Worm (Caenorhabditis elegans) whole organism, late embryonic: ENCODE data around the gene Y51H4A.5.
"Not testable (repeated sequence)": the region's sequence is repeated elsewhere in the genome, so short reads cannot be mapped to it uniquely, and the experiment has no call there.

Source experiments
- C38D4.7 ChIP-seq: fragments of 200-800 bp; sonication (Bioruptor generic); optimal IDR thresholded peaks from 2 replicates; lab custom pipeline; 2018; ENCODE audit warnings: mild to moderate bottlenecking, missing genetic modification characterization, moderate library complexity, missing compliant biosample characterization
- F13H6.1 ChIP-seq: sonication (generic microtip); optimal IDR thresholded peaks from 2 replicates; lab custom pipeline; 2016; ENCODE audit warnings: missing genetic modification characterization, missing compliant biosample characterization
- K02D7.2 ChIP-seq: sonication (generic microtip); optimal IDR thresholded peaks from 2 replicates; lab custom pipeline; 2017; ENCODE audit warnings: mild to moderate bottlenecking, missing genetic modification characterization, missing compliant biosample characterization
- Y22D7AL.16 ChIP-seq: sonication (generic microtip); optimal IDR thresholded peaks from 2 replicates; lab custom pipeline; 2016; ENCODE audit warnings: missing genetic modification characterization, missing compliant biosample characterization
- ahr-1 ChIP-seq: sonication (generic microtip); optimal IDR thresholded peaks from 2 replicates; lab custom pipeline; 2016; ENCODE audit warnings: missing genetic modification characterization, missing compliant biosample characterization
- ceh-22 ChIP-seq: sonication (generic microtip); optimal IDR thresholded peaks from 2 replicates; lab custom pipeline; 2017; ENCODE audit warnings: missing biosample characterization, missing genetic modification characterization
- ceh-30 ChIP-seq: fragments of 150-350 bp; optimal IDR thresholded peaks from 2 replicates; lab custom pipeline; 2014; ENCODE audit warnings: missing biosample characterization, missing genetic modification characterization
- ceh-45 ChIP-seq: fragments of 200-800 bp; sonication (Bioruptor generic); IDR thresholded peaks from 2 replicates; pipeline ENCODE4 v1.3.6; 2022; ENCODE audit warnings: missing genetic modification reagents, missing genetic modification characterization, missing compliant biosample characterization
- ceh-48 ChIP-seq: sonication (generic microtip); optimal IDR thresholded peaks from 2 replicates; lab custom pipeline; 2016; ENCODE audit warnings: missing genetic modification characterization, inconsistent platforms, missing compliant biosample characterization
- ceh-6 ChIP-seq: fragments of 200-800 bp; sonication (Bioruptor generic); optimal IDR thresholded peaks from 2 replicates; lab custom pipeline; 2018; ENCODE audit warnings: mild to moderate bottlenecking, missing genetic modification characterization, missing compliant biosample characterization
- ceh-9 ChIP-seq: sonication (generic microtip); optimal IDR thresholded peaks from 2 replicates; lab custom pipeline; 2016; ENCODE audit warnings: mild to moderate bottlenecking, missing genetic modification characterization, inconsistent platforms, missing compliant biosample characterization
- elt-2 ChIP-seq: sonication (generic microtip); optimal IDR thresholded peaks from 2 replicates; lab custom pipeline; 2016; ENCODE audit warnings: missing genetic modification reagents, missing genetic modification characterization, missing compliant biosample characterization
- elt-4 ChIP-seq: sonication (generic microtip); optimal IDR thresholded peaks from 2 replicates; lab custom pipeline; 2016; ENCODE audit warnings: missing genetic modification characterization, missing compliant biosample characterization
- ets-4 ChIP-seq: sonication (generic microtip); optimal IDR thresholded peaks from 2 replicates; lab custom pipeline; 2016; ENCODE audit warnings: missing genetic modification characterization, missing compliant biosample characterization
- eyg-1 ChIP-seq: sonication (generic microtip); optimal IDR thresholded peaks from 2 replicates; lab custom pipeline; 2016; ENCODE audit warnings: missing genotype, missing genetic modification characterization, missing compliant biosample characterization
- fkh-6 ChIP-seq: sonication (generic microtip); optimal IDR thresholded peaks from 2 replicates; lab custom pipeline; 2016; ENCODE audit warnings: missing genetic modification characterization, missing compliant biosample characterization
- hlh-13 ChIP-seq: fragments of 200-800 bp; sonication (Bioruptor generic); optimal IDR thresholded peaks from 2 replicates; lab custom pipeline; 2018; ENCODE audit warnings: mild to moderate bottlenecking, missing genetic modification characterization, missing compliant biosample characterization
- hlh-15 ChIP-seq: sonication (generic microtip); optimal IDR thresholded peaks from 2 replicates; lab custom pipeline; 2016; ENCODE audit warnings: missing genetic modification characterization, missing compliant biosample characterization
- hlh-8 ChIP-seq: sonication (generic microtip); optimal IDR thresholded peaks from 2 replicates; lab custom pipeline; 2016; ENCODE audit warnings: missing genotype, missing genetic modification characterization, missing compliant biosample characterization
- lin-11 ChIP-seq: fragments of 200-800 bp; sonication (Bioruptor generic); optimal IDR thresholded peaks from 2 replicates; lab custom pipeline; 2018; ENCODE audit warnings: mild to moderate bottlenecking, missing genetic modification characterization, missing compliant biosample characterization
- mec-3 ChIP-seq: sonication (generic microtip); optimal IDR thresholded peaks from 2 replicates; lab custom pipeline; 2016; ENCODE audit warnings: borderline replicate concordance, missing genetic modification characterization, missing compliant biosample characterization
- nfya-1 ChIP-seq: sonication (generic microtip); optimal IDR thresholded peaks from 2 replicates; lab custom pipeline; 2017; ENCODE audit warnings: missing genetic modification characterization, mild to moderate bottlenecking, missing compliant biosample characterization, antibody characterized with exemption, moderate library complexity
- nhr-11 ChIP-seq: fragments of 150-350 bp; optimal IDR thresholded peaks from 2 replicates; lab custom pipeline; 2014; ENCODE audit warnings: missing biosample characterization, missing genetic modification characterization
- odd-2 ChIP-seq: sonication (generic microtip); optimal IDR thresholded peaks from 2 replicates; lab custom pipeline; 2017; ENCODE audit warnings: antibody characterized with exemption, mild to moderate bottlenecking, missing genetic modification characterization, missing compliant biosample characterization
- pag-3 ChIP-seq: sonication (generic microtip); optimal IDR thresholded peaks from 2 replicates; lab custom pipeline; 2016; ENCODE audit warnings: missing compliant biosample characterization, missing genetic modification characterization, borderline replicate concordance
- pat-9 ChIP-seq: fragments of 200-800 bp; sonication (Bioruptor generic); optimal IDR thresholded peaks from 2 replicates; lab custom pipeline; 2018; ENCODE audit warnings: mild to moderate bottlenecking, missing genetic modification characterization, moderate library complexity, missing compliant biosample characterization
- pha-2 ChIP-seq: sonication (generic microtip); optimal IDR thresholded peaks from 2 replicates; lab custom pipeline; 2017; ENCODE audit warnings: mild to moderate bottlenecking, missing genetic modification characterization, missing compliant biosample characterization
- pha-4 ChIP-seq: fragments of 150-350 bp; optimal IDR thresholded peaks from 2 replicates; lab custom pipeline; 2018; ENCODE audit warnings: missing biosample characterization, missing genetic modification reagents, missing genetic modification characterization
- pqm-1 ChIP-seq: sonication (generic microtip); optimal IDR thresholded peaks from 2 replicates; lab custom pipeline; 2016; ENCODE audit warnings: missing genetic modification characterization, missing compliant biosample characterization
- pros-1 ChIP-seq: fragments of 150-350 bp; optimal IDR thresholded peaks from 2 replicates; lab custom pipeline; 2014; ENCODE audit warnings: missing biosample characterization, missing genetic modification reagents, missing genetic modification characterization
- sdc-2 ChIP-seq: sonication (generic microtip); optimal IDR thresholded peaks from 2 replicates; lab custom pipeline; 2016; ENCODE audit warnings: missing genotype, missing genetic modification characterization, missing compliant biosample characterization
- sox-2 ChIP-seq: fragments of 200-800 bp; sonication (Bioruptor generic); IDR thresholded peaks from 2 replicates; pipeline ENCODE4 v1.3.6; 2022; ENCODE audit warnings: missing genetic modification reagents, missing genetic modification characterization, missing compliant biosample characterization
- sox-4 ChIP-seq: sonication (generic microtip); optimal IDR thresholded peaks from 2 replicates; lab custom pipeline; 2017; ENCODE audit warnings: mild to moderate bottlenecking, missing genetic modification characterization, inconsistent platforms, missing compliant biosample characterization
- tbx-2 ChIP-seq: sonication (generic microtip); optimal IDR thresholded peaks from 2 replicates; lab custom pipeline; 2016; ENCODE audit warnings: missing genetic modification characterization, missing compliant biosample characterization
- ttx-3 ChIP-seq: sonication (generic microtip); optimal IDR thresholded peaks from 2 replicates; lab custom pipeline; 2016; ENCODE audit warnings: missing genetic modification reagents, missing genetic modification characterization, missing compliant biosample characterization
- unc-3 ChIP-seq, 2 experiments: fragments of 200-800 bp in 1 of 2; sonication (Bioruptor generic) in 1 of 2; sonication (generic microtip) in 1 of 2; conservative IDR thresholded peaks in 1 of 2; optimal IDR thresholded peaks in 1 of 2; 2 replicates each; pipeline versions ENCODE4 v1.3.6 to Lab custom; 2016 to 2022; ENCODE audit warnings: missing compliant biosample characterization in 2 of 2, missing genetic modification characterization in 2 of 2, missing genetic modification reagents in 1 of 2
- zip-5 ChIP-seq: sonication (generic microtip); optimal IDR thresholded peaks from 2 replicates; lab custom pipeline; 2016; ENCODE audit warnings: missing genetic modification characterization, missing compliant biosample characterization

Gene Y51H4A.5

DNA sequence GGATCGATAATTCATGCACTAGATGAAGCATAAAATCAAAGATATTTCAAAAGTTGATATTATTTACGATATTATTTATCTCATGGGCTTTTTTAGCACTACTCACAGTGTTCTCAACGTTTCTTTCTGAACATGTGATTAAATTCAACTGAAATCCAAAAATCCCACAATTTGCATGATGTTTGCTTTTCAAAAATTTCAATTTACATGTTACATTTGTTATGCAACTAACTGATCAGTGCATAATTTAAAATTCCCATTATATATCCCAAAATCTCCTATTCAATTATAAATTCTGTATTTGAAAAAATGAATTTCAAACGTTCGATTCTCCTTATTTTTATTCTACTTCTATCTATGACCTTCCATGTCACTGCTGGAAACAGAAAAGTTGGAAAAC lies 2.4 kb upstream of the Y51H4A.5 start, which contains the start of gene Y51H4A.937:
TSS of gene Y51H4A.937 (plus strand) at position 301 of the 400 bp plus-strand sequence.
- TF ChIP-seq pqm-1 (no peak), sox-4 (no peak), sox-2 (GFP tag; lab: Robert Waterston, UW) (no peak), pros-1 (tag; lab: Kevin White, UChicago) (no peak), F13H6.1 (tag; lab: Kevin White, UChicago) (no peak), tbx-2 (no peak), pha-4 (tag; lab: Kevin White, UChicago) (no peak), pha-2 (no peak), ceh-45 (GFP tag; lab: Robert Waterston, UW) (no peak), elt-4 (tag; lab: Kevin White, UChicago) (no peak), ceh-9 (no peak), ets-4 (tag; lab: Kevin White, UChicago) (no peak), eyg-1 (tag; lab: Kevin White, UChicago) (no peak), Y22D7AL.16 (tag; lab: Kevin White, UChicago) (no peak)

ce11 chrIV:16525018-16525417 lies 920 bp downstream of the Y51H4A.5 start:
- TF ChIP-seq elt-2: peak; percentile 16
- no peak for TF ChIP-seq K02D7.2 (tag; lab: Kevin White, UChicago)
- no peak for TF ChIP-seq ahr-1 (tag; lab: Kevin White, UChicago)
- TF ChIP-seq pqm-1: no peak

DNA sequence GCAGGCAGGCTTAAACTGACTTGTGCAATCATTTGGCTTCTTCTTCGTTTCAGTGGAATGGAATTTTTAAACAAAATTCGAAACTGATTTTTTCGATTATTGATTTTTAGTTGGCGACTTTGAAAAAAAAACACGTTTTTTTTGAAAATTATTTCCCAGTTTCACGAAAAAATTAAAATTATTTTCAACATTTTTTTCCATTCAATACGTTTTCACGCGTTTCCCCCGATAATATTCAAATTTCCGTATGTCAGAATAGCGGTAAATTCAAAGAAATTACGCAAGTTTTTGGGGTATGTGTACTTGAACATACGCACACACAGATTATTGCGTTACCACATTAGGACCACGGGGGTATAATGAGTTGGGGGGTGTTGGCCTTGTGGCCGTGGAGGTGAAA lies 18.8 kb downstream of the Y51H4A.5 start, which contains the start of gene Y51H4A.935:
TSS of gene Y51H4A.935 (minus strand) at position 101 of the 400 bp plus-strand sequence.
- not testable (repeated sequence) for TF ChIP-seq elt-2; odd-2 (tag; lab: Kevin White, UChicago); C38D4.7 (GFP tag; lab: Kevin White, UChicago)

- no peak for TF ChIP-seq pha-2
- TF ChIP-seq odd-2 (tag; lab: Kevin White, UChicago): peak; percentile 5
Measured at ce11 chrIV:16505632-16506203, 20.2 kb downstream of the Y51H4A.5 start, which contains the start of gene zip-7. Gene zip-7, minus strand, starts transcription at chrIV:16505682.

DNA sequence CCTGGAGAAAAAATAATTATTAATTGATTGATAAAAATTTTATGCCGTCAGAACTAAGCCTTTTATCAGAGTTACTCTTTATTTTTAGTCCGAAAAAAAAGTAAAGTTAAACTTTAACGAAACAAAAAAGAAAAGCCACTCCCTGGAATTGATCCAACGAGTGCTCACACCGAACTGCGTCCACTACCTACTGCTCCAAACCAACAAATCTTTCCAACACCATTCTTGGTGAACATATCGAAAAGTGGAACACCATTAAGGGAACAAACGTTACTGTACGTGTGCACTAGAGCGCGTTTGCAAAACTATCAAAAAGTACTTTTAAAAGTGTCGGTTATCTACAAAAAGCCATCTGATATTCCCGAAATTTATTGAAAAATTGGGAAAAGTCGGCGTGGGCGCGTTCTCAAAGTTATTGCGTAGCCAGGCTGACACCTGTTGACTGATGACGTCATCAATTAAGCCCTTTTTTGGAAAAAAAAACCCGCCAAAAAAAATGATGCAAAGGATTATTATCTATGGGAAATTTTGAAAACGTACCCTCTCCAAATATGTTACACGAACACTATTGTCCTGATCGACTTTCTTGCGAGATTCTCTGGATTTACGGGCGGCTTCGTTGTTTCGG lies 22.2 kb downstream of the Y51H4A.5 start:
- no peak for TF ChIP-seq eyg-1 (tag; lab: Kevin White, UChicago)
- TF ChIP-seq lin-11 (tag; lab: Kevin White, UChicago): no peak
- no peak for TF ChIP-seq Y22D7AL.16 (tag; lab: Kevin White, UChicago)
- TF ChIP-seq ceh-30 (tag; lab: Kevin White, UChicago): no peak
- TF ChIP-seq ceh-22: no peak
- no peak for TF ChIP-seq ttx-3 (tag; lab: Kevin White, UChicago)
- no peak for TF ChIP-seq nhr-11 (tag; lab: Kevin White, UChicago)
- no peak for TF ChIP-seq fkh-6 (tag; lab: Kevin White, UChicago)
- no peak for TF ChIP-seq sox-2 (GFP tag; lab: Robert Waterston, UW)
- TF ChIP-seq hlh-13: no peak
- TF ChIP-seq C38D4.7 (GFP tag; lab: Kevin White, UChicago): no peak
- no peak for TF ChIP-seq ceh-6 (GFP tag; lab: Kevin White, UChicago)
- TF ChIP-seq sdc-2 (tag; lab: Kevin White, UChicago): no peak
- TF ChIP-seq ceh-48 (tag; lab: Kevin White, UChicago): no peak

DNA sequence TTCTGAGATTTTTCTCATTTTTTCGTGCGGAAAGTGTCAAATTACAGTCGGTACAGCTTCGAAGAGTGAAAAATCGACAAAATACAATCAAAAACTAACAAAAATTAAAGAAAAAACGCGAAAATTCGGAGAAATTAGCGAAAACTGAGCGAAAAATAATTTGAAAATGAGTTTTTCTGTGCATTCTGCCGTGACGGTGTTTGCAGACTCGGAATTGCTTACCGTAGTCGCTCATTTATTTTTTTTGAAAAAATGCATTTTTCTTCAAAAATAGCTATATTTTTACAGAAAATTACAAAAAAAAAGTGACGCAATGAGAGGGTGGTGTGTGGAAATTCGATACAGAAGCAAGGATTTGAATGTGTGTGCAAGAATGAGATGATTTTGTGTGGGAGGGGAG lies 22.9 kb downstream of the Y51H4A.5 start:
- TF ChIP-seq pag-3 (tag; lab: Kevin White, UChicago): no peak
- no peak for TF ChIP-seq hlh-15 (tag; lab: Kevin White, UChicago)
- TF ChIP-seq pat-9: no peak
- no peak for TF ChIP-seq nfya-1 (tag; lab: Kevin White, UChicago)
- no peak for TF ChIP-seq mec-3 (tag; lab: Kevin White, UChicago)
- TF ChIP-seq ets-4 (tag; lab: Kevin White, UChicago): no peak
- no peak for TF ChIP-seq ceh-30 (tag; lab: Kevin White, UChicago)
- no peak for TF ChIP-seq nhr-11 (tag; lab: Kevin White, UChicago)
- no peak for TF ChIP-seq zip-5 (tag; lab: Kevin White, UChicago)
- TF ChIP-seq unc-3 (GFP tag; conservative IDR thresholded peaks at IDR 0.05; lab: Robert Waterston, UW): no peak
- TF ChIP-seq unc-3 (tag; optimal IDR thresholded peaks at IDR 0.05; lab: Kevin White, UChicago): no peak
- TF ChIP-seq pros-1 (tag; lab: Kevin White, UChicago): no peak
- no peak for TF ChIP-seq hlh-8 (tag; lab: Kevin White, UChicago)
